Fruit fly (Drosophila melanogaster): ENCODE data around the gene CG10553.

CG10553 gene

dm6 chr3R:25281165-25281564, 36.7 kb downstream of the CG10553 start, which contains the start of gene CG11892 (continued):
- TF ChIP-seq en (GFP tag; optimal IDR thresholded peaks at IDR 0.05) (no peak), ato (GFP tag; IDR thresholded peaks at IDR 0.05; ENCODE audit: partially characterized antibody) (no peak), tup (GFP tag; optimal IDR thresholded peaks at IDR 0.05) (no peak), CG2199 (GFP tag; IDR thresholded peaks at IDR 0.05) (no peak), CG11504 (tag; optimal IDR thresholded peaks at IDR 0.05) (no peak), CG12744 (GFP tag; optimal IDR thresholded peaks at IDR 0.05) (no peak), z (GFP tag; IDR thresholded peaks at IDR 0.05) (no peak), NC2β (GFP tag; optimal IDR thresholded peaks at IDR 0.05) (no peak), ewg (GFP tag; optimal IDR thresholded peaks at IDR 0.05) (no peak), CG7839 (tag; optimal IDR thresholded peaks at IDR 0.05) (no peak), CG17186 (GFP tag; optimal IDR thresholded peaks at IDR 0.05) (no peak), CG6854 (GFP tag; optimal IDR thresholded peaks at IDR 0.05) (peak; percentile 40), Asciz (GFP tag; optimal IDR thresholded peaks at IDR 0.05) (peak; percentile 42), dmrt11E (tag; optimal IDR thresholded peaks at IDR 0.05) (no peak), ac (GFP tag; optimal IDR thresholded peaks at IDR 0.05) (no peak), CG9215 (GFP tag; IDR thresholded peaks at IDR 0.05) (no peak), MESR4 (GFP tag; optimal IDR thresholded peaks at IDR 0.05) (no peak), sima (GFP tag; optimal IDR thresholded peaks at IDR 0.05) (no peak), CG1792 (GFP tag; optimal IDR thresholded peaks at IDR 0.05) (no peak), Max (GFP tag; optimal IDR thresholded peaks at IDR 0.05) (no peak), Rx (GFP tag; IDR thresholded peaks at IDR 0.05) (no peak), cwo (GFP tag; optimal IDR thresholded peaks at IDR 0.05) (peak; percentile 54), scrt (GFP tag; optimal IDR thresholded peaks at IDR 0.05) (peak; percentile 68), bbx (GFP tag; IDR thresholded peaks at IDR 0.05; ENCODE audit: partially characterized antibody) (no peak), CG11560 (tag; IDR thresholded peaks at IDR 0.05) (no peak), CG5953 (GFP tag; IDR thresholded peaks at IDR 0.05) (no peak), Dad (GFP tag; optimal IDR thresholded peaks at IDR 0.05) (no peak), HmgZ (tag; optimal IDR thresholded peaks at IDR 0.05) (peak; percentile 32), CG4404 (GFP tag; IDR thresholded peaks at IDR 0.05) (no peak), gce (GFP tag; IDR thresholded peaks at IDR 0.05) (no peak), nau (GFP tag; optimal IDR thresholded peaks at IDR 0.05) (no peak), ftz-f1 (GFP tag; optimal IDR thresholded peaks at IDR 0.05) (no peak), chn (GFP tag; optimal IDR thresholded peaks at IDR 0.05) (no peak), phol (tag; optimal IDR thresholded peaks at IDR 0.05) (no peak), CG7556 (GFP tag; optimal IDR thresholded peaks at IDR 0.05) (no peak), CG9876 (GFP tag; optimal IDR thresholded peaks at IDR 0.05) (no peak), CG10366 (GFP tag; IDR thresholded peaks at IDR 0.05) (no peak), CG18476 (GFP tag; optimal IDR thresholded peaks at IDR 0.05) (no peak), CrebB (tag; optimal IDR thresholded peaks at IDR 0.05) (peak; percentile 66), Six4 (GFP tag; optimal IDR thresholded peaks at IDR 0.05) (no peak), CG2889 (GFP tag; IDR thresholded peaks at IDR 0.05) (no peak), CG15269 (tag; optimal IDR thresholded peaks at IDR 0.05) (peak; percentile 60), wdn (GFP tag; IDR thresholded peaks at IDR 0.05) (no peak), stwl (tag; optimal IDR thresholded peaks at IDR 0.05) (no peak), YL-1 (GFP tag; optimal IDR thresholded peaks at IDR 0.05) (peak; percentile 6), ERR (GFP tag; optimal IDR thresholded peaks at IDR 0.05) (no peak), ttk (GFP tag; IDR thresholded peaks at IDR 0.05) (no peak), CG2712 (tag; optimal IDR thresholded peaks at IDR 0.05) (no peak), CG3163 (GFP tag; optimal IDR thresholded peaks at IDR 0.05) (no peak), CG8359 (GFP tag; optimal IDR thresholded peaks at IDR 0.05; ENCODE audit: borderline replicate concordance) (peak; percentile 6), B-H2 (GFP tag; optimal IDR thresholded peaks at IDR 0.05) (peak; percentile 19), sisA (GFP tag; IDR thresholded peaks at IDR 0.05) (no peak)

Data from whole organism, embryonic.